Fruit fly (Drosophila melanogaster) whole organism, embryonic: Measurements from ENCODE around the gene gammaCOP.

Experiments
- CG10959 ChIP-seq: fragments of 200-800 bp; sonication (Bioruptor generic); IDR thresholded peaks from 2 replicates; pipeline ENCODE4 v1.3.6; 2022; ENCODE audit warnings: missing biosample characterization, missing genetic modification characterization
- CG1233 ChIP-seq: fragments of 200-800 bp; sonication (Bioruptor generic); optimal IDR thresholded peaks from 4 replicates; lab custom pipeline; 2018; ENCODE audit warnings: missing biosample characterization, mild to moderate bottlenecking, missing genetic modification characterization
- CG13296 ChIP-seq: fragments of 200-800 bp; sonication (Bioruptor generic); optimal IDR thresholded peaks from 3 replicates; lab custom pipeline; 2018; ENCODE audit warnings: missing biosample characterization, mild to moderate bottlenecking, missing genetic modification characterization
- CG13624 ChIP-seq: fragments of 200-800 bp; sonication (Bioruptor generic); optimal IDR thresholded peaks from 2 replicates; lab custom pipeline; 2016; ENCODE audit warnings: missing biosample characterization, missing genetic modification characterization
- CG17912 ChIP-seq: fragments of 200-800 bp; sonication (Bioruptor generic); optimal IDR thresholded peaks from 2 replicates; lab custom pipeline; 2018; ENCODE audit warnings: missing biosample characterization, mild to moderate bottlenecking, missing genetic modification characterization
- CG18619 ChIP-seq: fragments of 200-800 bp; sonication (Bioruptor generic); optimal IDR thresholded peaks from 3 replicates; lab custom pipeline; 2017; ENCODE audit warnings: missing biosample characterization, mild to moderate bottlenecking, missing genetic modification characterization
- CG2120 ChIP-seq: fragments of 200-800 bp; sonication (Bioruptor generic); optimal IDR thresholded peaks from 3 replicates; lab custom pipeline; 2016; ENCODE audit warnings: missing biosample characterization, missing genetic modification characterization
- CG2678 ChIP-seq: fragments of 200-800 bp; sonication (Bioruptor generic); optimal IDR thresholded peaks from 3 replicates; lab custom pipeline; 2019; ENCODE audit warnings: missing biosample characterization, mild to moderate bottlenecking, missing genetic modification characterization, moderate library complexity
- CG33557 ChIP-seq: fragments of 200-800 bp; sonication (Bioruptor generic); optimal IDR thresholded peaks from 2 replicates; lab custom pipeline; 2019; ENCODE audit warnings: missing biosample characterization, mild to moderate bottlenecking, missing genetic modification characterization, moderate library complexity
- CG3726 ChIP-seq: fragments of 200-800 bp; sonication (Bioruptor generic); IDR thresholded peaks from 3 replicates; pipeline ENCODE4, ENCODE4 v1.3.6; 2022; ENCODE audit warnings: missing biosample characterization, missing genetic modification characterization
- CG4328 ChIP-seq: fragments of 200-800 bp; sonication (Bioruptor generic); optimal IDR thresholded peaks from 3 replicates; lab custom pipeline; 2017; ENCODE audit warnings: missing biosample characterization, missing genetic modification reagents, missing genetic modification characterization
- CG4360 ChIP-seq: fragments of 200-800 bp; sonication (Bioruptor generic); IDR thresholded peaks from 2 replicates; pipeline ENCODE4 v1.3.6; 2022; ENCODE audit warnings: missing biosample characterization, missing genetic modification characterization
- CG4404 ChIP-seq: fragments of 200-800 bp; sonication (Bioruptor generic); IDR thresholded peaks from 2 replicates; pipeline ENCODE4 v1.3.6; 2022; ENCODE audit warnings: missing biosample characterization, missing genetic modification characterization
- CG5180 ChIP-seq: fragments of 200-800 bp; sonication (Bioruptor generic); optimal IDR thresholded peaks from 3 replicates; lab custom pipeline; 2017; ENCODE audit warnings: missing biosample characterization, missing genetic modification characterization, mild to moderate bottlenecking, moderate library complexity, missing genetic modification reagents
- CG6654 ChIP-seq: fragments of 200-800 bp; sonication (Bioruptor generic); optimal IDR thresholded peaks from 2 replicates; lab custom pipeline; 2017; ENCODE audit warnings: missing biosample characterization, mild to moderate bottlenecking, missing genetic modification characterization
- CG6765 ChIP-seq: fragments of 200-800 bp; sonication (Bioruptor generic); optimal IDR thresholded peaks from 3 replicates; lab custom pipeline; 2017; ENCODE audit warnings: missing biosample characterization, mild to moderate bottlenecking, missing genetic modification characterization
- CG7928 ChIP-seq: fragments of 200-800 bp; sonication (Bioruptor generic); optimal IDR thresholded peaks from 2 replicates; lab custom pipeline; 2017; ENCODE audit warnings: missing biosample characterization, mild to moderate bottlenecking, missing genetic modification characterization
- CG9797 ChIP-seq: fragments of 200-800 bp; sonication (Bioruptor generic); optimal IDR thresholded peaks from 3 replicates; lab custom pipeline; 2018; ENCODE audit warnings: missing biosample characterization, mild to moderate bottlenecking, missing genetic modification characterization
- D ChIP-seq, 2 experiments: fragments of 200-800 bp in 1 of 2; fragments of >200 bp in 1 of 2; sonication (Bioruptor generic) in 1 of 2; optimal IDR thresholded peaks; 2 replicates in 1 of 2; 3 replicates in 1 of 2; lab custom pipeline; 2017; ENCODE audit warnings: mild to moderate bottlenecking in 1 of 2, missing biosample characterization in 1 of 2, missing genetic modification characterization in 1 of 2, missing genetic modification reagents in 1 of 2
- Dbx ChIP-seq: fragments of 200-800 bp; sonication (Bioruptor generic); IDR thresholded peaks from 3 replicates; pipeline ENCODE4 v1.3.6; 2022; ENCODE audit warnings: missing biosample characterization, missing genetic modification characterization
- Doc3 ChIP-seq: fragments of 200-800 bp; sonication (Bioruptor generic); IDR thresholded peaks from 3 replicates; pipeline ENCODE4 v1.3.6; 2022; ENCODE audit warnings: missing biosample characterization, missing genetic modification characterization; ENCODE audit not compliant: partially characterized antibody
- Elba2 ChIP-seq: fragments of 200-800 bp; sonication (Bioruptor generic); optimal IDR thresholded peaks from 3 replicates; lab custom pipeline; 2016; ENCODE audit warnings: missing biosample characterization, missing genetic modification characterization
- Fer3 ChIP-seq: fragments of 200-800 bp; sonication (Bioruptor generic); optimal IDR thresholded peaks from 2 replicates; lab custom pipeline; 2018; ENCODE audit warnings: missing biosample characterization, mild to moderate bottlenecking, missing genetic modification characterization, moderate library complexity
- Gug ChIP-seq: fragments of 200-800 bp; sonication (Bioruptor generic); IDR thresholded peaks from 4 replicates; pipeline ENCODE4 v1.3.6; 2022; ENCODE audit warnings: missing biosample characterization, missing genetic modification characterization
- Hey ChIP-seq: fragments of 200-800 bp; sonication (Bioruptor generic); optimal IDR thresholded peaks from 3 replicates; lab custom pipeline; 2018; ENCODE audit warnings: missing biosample characterization, mild to moderate bottlenecking, missing genetic modification characterization
- Hsf ChIP-seq: fragments of 200-800 bp; sonication (Bioruptor generic); optimal IDR thresholded peaks from 3 replicates; lab custom pipeline; 2016; ENCODE audit warnings: missing biosample characterization, missing genetic modification characterization
- Nf-YB ChIP-seq: fragments of 200-800 bp; sonication (Bioruptor generic); optimal IDR thresholded peaks from 3 replicates; lab custom pipeline; 2019; ENCODE audit warnings: missing biosample characterization, mild to moderate bottlenecking, missing genetic modification characterization, moderate library complexity
- Side ChIP-seq: fragments of 200-800 bp; sonication (Bioruptor generic); optimal IDR thresholded peaks from 2 replicates; lab custom pipeline; 2016; ENCODE audit warnings: missing biosample characterization, missing genetic modification characterization
- Sry-β ChIP-seq: fragments of 200-800 bp; sonication (Bioruptor generic); optimal IDR thresholded peaks from 2 replicates; lab custom pipeline; 2018; ENCODE audit warnings: missing biosample characterization, mild to moderate bottlenecking, missing genetic modification characterization, moderate library complexity
- ac ChIP-seq: fragments of 200-800 bp; sonication (Bioruptor generic); optimal IDR thresholded peaks from 3 replicates; lab custom pipeline; 2017; ENCODE audit warnings: missing biosample characterization, mild to moderate bottlenecking, missing genetic modification characterization
- amos ChIP-seq: fragments of 200-800 bp; sonication (Bioruptor generic); IDR thresholded peaks from 2 replicates; pipeline ENCODE4 v1.3.6; 2022; ENCODE audit warnings: missing biosample characterization, missing genetic modification characterization; ENCODE audit not compliant: partially characterized antibody
- ap ChIP-seq: fragments of 200-800 bp; sonication (Bioruptor generic); IDR thresholded peaks from 2 replicates; pipeline ENCODE4 v1.3.6; 2022; ENCODE audit warnings: missing biosample characterization, missing genetic modification characterization
- bcd ChIP-seq: fragments of 200-800 bp; sonication (Bioruptor generic); optimal IDR thresholded peaks from 2 replicates; lab custom pipeline; 2017; ENCODE audit warnings: missing biosample characterization, mild to moderate bottlenecking, missing genetic modification characterization
- br ChIP-seq: fragments of >200 bp; optimal IDR thresholded peaks from 2 replicates; lab custom pipeline; 2017
- crp ChIP-seq, 2 experiments: fragments of 200-800 bp; sonication (Bioruptor generic); optimal IDR thresholded peaks; 2 replicates in 1 of 2; 3 replicates in 1 of 2; lab custom pipeline; 2017; ENCODE audit warnings: missing biosample characterization in 2 of 2, missing genetic modification characterization in 2 of 2, mild to moderate bottlenecking in 1 of 2, moderate library complexity in 1 of 2
- cwo ChIP-seq: fragments of 200-800 bp; sonication (Bioruptor generic); optimal IDR thresholded peaks from 3 replicates; lab custom pipeline; 2017; ENCODE audit warnings: missing biosample characterization, missing genetic modification characterization, mild to moderate bottlenecking, moderate library complexity, missing genetic modification reagents
- eve ChIP-seq, 2 experiments: fragments of >200 bp; optimal IDR thresholded peaks; 2 replicates each; lab custom pipeline; 2017; ENCODE audit warnings: missing biosample characterization in 2 of 2, missing genetic modification characterization in 2 of 2
- ewg ChIP-seq: fragments of 200-800 bp; sonication (Bioruptor generic); optimal IDR thresholded peaks from 3 replicates; lab custom pipeline; 2017; ENCODE audit warnings: mild to moderate bottlenecking, missing biosample characterization, missing genetic modification reagents, missing genetic modification characterization
- exex ChIP-seq: fragments of 200-800 bp; sonication (Bioruptor generic); optimal IDR thresholded peaks from 4 replicates; lab custom pipeline; 2018; ENCODE audit warnings: missing biosample characterization, mild to moderate bottlenecking, missing genetic modification characterization, moderate library complexity
- gcm ChIP-seq: fragments of 200-800 bp; sonication (Bioruptor generic); optimal IDR thresholded peaks from 2 replicates; lab custom pipeline; 2019; ENCODE audit warnings: missing biosample characterization, mild to moderate bottlenecking, missing genetic modification characterization, moderate library complexity
- hb ChIP-seq: fragments of 200-800 bp; sonication (Bioruptor generic); IDR thresholded peaks from 3 replicates; pipeline ENCODE4 v1.3.6; 2022; ENCODE audit warnings: missing biosample characterization, missing genetic modification characterization; ENCODE audit not compliant: partially characterized antibody
- her ChIP-seq: fragments of 200-800 bp; sonication (Bioruptor generic); optimal IDR thresholded peaks from 2 replicates; lab custom pipeline; 2016; ENCODE audit warnings: missing biosample characterization, missing genetic modification characterization
- knrl ChIP-seq: fragments of 200-800 bp; sonication (Bioruptor generic); IDR thresholded peaks from 3 replicates; pipeline ENCODE4 v1.3.6; 2022; ENCODE audit warnings: missing biosample characterization, missing genetic modification characterization; ENCODE audit not compliant: partially characterized antibody
- mirr ChIP-seq: fragments of 200-800 bp; sonication (Bioruptor generic); optimal IDR thresholded peaks from 3 replicates; lab custom pipeline; 2018; ENCODE audit warnings: missing biosample characterization, mild to moderate bottlenecking, missing genetic modification characterization
- oc ChIP-seq: fragments of 200-800 bp; sonication (Bioruptor generic); optimal IDR thresholded peaks from 2 replicates; lab custom pipeline; 2018; ENCODE audit warnings: missing biosample characterization, mild to moderate bottlenecking, missing genetic modification characterization, moderate library complexity
- pan ChIP-seq, 4 experiments: fragments of >200 bp in 3 of 4; fragments of 200-800 bp in 1 of 4; sonication (Bioruptor generic) in 1 of 4; optimal IDR thresholded peaks in 3 of 4; IDR thresholded peaks in 1 of 4; 2 replicates each; pipeline versions ENCODE4 v1.3.6 to Lab custom; 2017 to 2022; ENCODE audit warnings: missing biosample characterization in 2 of 4, missing genetic modification characterization in 2 of 4, mixed read lengths in 1 of 4
- ranshi ChIP-seq: fragments of 200-800 bp; sonication (Bioruptor generic); IDR thresholded peaks from 2 replicates; pipeline ENCODE4 v1.3.6; 2022; ENCODE audit warnings: missing biosample characterization, missing genetic modification characterization
- sob ChIP-seq: fragments of 200-800 bp; sonication (Bioruptor generic); IDR thresholded peaks from 2 replicates; pipeline ENCODE4 v1.3.6; 2022; ENCODE audit warnings: missing biosample characterization, missing genetic modification characterization
- sug ChIP-seq: fragments of 200-800 bp; optimal IDR thresholded peaks from 2 replicates; lab custom pipeline; 2019; ENCODE audit warnings: missing biosample characterization, mild to moderate bottlenecking, missing genetic modification characterization, moderate library complexity
- vnd ChIP-seq: fragments of 200-800 bp; sonication (Bioruptor generic); IDR thresholded peaks from 3 replicates; pipeline ENCODE4 v1.3.6; 2022; ENCODE audit warnings: missing biosample characterization, missing genetic modification characterization; ENCODE audit not compliant: partially characterized antibody

The gammaCOP gene

dm6 chr3R:31608030-31608429 lies 36.1 kb downstream of the gammaCOP start:
- TF ChIP-seq CG6765 (no peak), her (no peak), Dbx (GFP tag; lab: Robert Waterston, UW) (no peak), Fer3 (no peak), sug (tag; lab: Kevin White, UChicago) (peak; percentile 39), CG13296 (GFP tag; lab: Kevin White, UChicago) (peak; percentile 29), CG18619 (GFP tag; lab: Kevin White, UChicago) (peak; percentile 8), hb (no peak), Hey (tag; lab: Kevin White, UChicago) (no peak), oc (tag; lab: Kevin White, UChicago) (no peak), gcm (GFP tag; lab: Kevin White, UChicago) (no peak), ac (GFP tag; lab: Kevin White, UChicago) (no peak), pan (optimal IDR thresholded peaks at IDR 0.05; lab: Kevin White, UChicago) (no peak), pan (GFP tag; optimal IDR thresholded peaks at IDR 0.05 in 1 of 2, IDR thresholded peaks at IDR 0.05 in 1 of 2) (no peak), Gug (GFP tag; lab: Robert Waterston, UW) (no peak), Elba2 (no peak), ranshi (GFP tag; lab: Robert Waterston, UW) (no peak), vnd (no peak), knrl (GFP tag; lab: Robert Waterston, UW) (no peak), CG4404 (GFP tag; lab: Robert Waterston, UW) (no peak), ewg (GFP tag; lab: Kevin White, UChicago) (peak; percentile 33), CG5180 (GFP tag; lab: Kevin White, UChicago) (no peak), CG33557 (GFP tag; lab: Kevin White, UChicago) (no peak), CG6654 (no peak), CG13624 (GFP tag; lab: Kevin White, UChicago) (peak; percentile 50), CG4328 (GFP tag; lab: Kevin White, UChicago) (peak; percentile 14), CG9797 (GFP tag; lab: Kevin White, UChicago) (no peak), bcd (GFP tag; lab: Kevin White, UChicago) (no peak), D (optimal IDR thresholded peaks at IDR 0.05; lab: Kevin White, UChicago) (no peak), D (GFP tag; optimal IDR thresholded peaks at IDR 0.05; lab: Kevin White, UChicago) (no peak), br (lab: Kevin White, UChicago) (no peak), ap (GFP tag; lab: Robert Waterston, UW) (no peak), eve (GFP tag; optimal IDR thresholded peaks at IDR 0.05; lab: Kevin White, UChicago) (peak in 1 of 2 experiments; percentile 53), cwo (GFP tag; lab: Kevin White, UChicago) (peak; percentile 30), amos (GFP tag; lab: Robert Waterston, UW) (no peak), Nf-YB (GFP tag; lab: Kevin White, UChicago) (no peak), exex (tag; lab: Kevin White, UChicago) (no peak), Doc3 (no peak), CG17912 (GFP tag; lab: Kevin White, UChicago) (peak; percentile 51), mirr (GFP tag; lab: Kevin White, UChicago) (no peak), CG2678 (peak; percentile 17), Side (GFP tag; lab: Kevin White, UChicago) (no peak), sob (no peak), CG4360 (no peak), CG1233 (GFP tag; lab: Kevin White, UChicago) (peak; percentile 4), CG2120 (GFP tag; lab: Kevin White, UChicago) (peak; percentile 28), CG10959 (GFP tag; lab: Robert Waterston, UW) (no peak), Hsf (GFP tag; lab: Kevin White, UChicago) (no peak), Sry-β (GFP tag; lab: Kevin White, UChicago) (no peak), crp (GFP tag; optimal IDR thresholded peaks at IDR 0.05; lab: Kevin White, UChicago) (no peak), CG3726 (GFP tag; lab: Robert Waterston, UW) (no peak), CG7928 (GFP tag; lab: Kevin White, UChicago) (no peak)
